Worm (Caenorhabditis elegans) whole organism, midembryonic: Measurements from ENCODE around the gene C17H11.4.

Experiments used
- T22C8.4 ChIP-seq: fragments of 200-800 bp; sonication (Bioruptor generic); IDR thresholded peaks from 2 replicates; pipeline ENCODE4 v1.3.6; 2022; ENCODE audit warnings: missing genetic modification characterization, missing compliant biosample characterization
- cog-1 ChIP-seq: sonication (generic microtip); optimal IDR thresholded peaks from 2 replicates; lab custom pipeline; 2016; ENCODE audit warnings: missing genetic modification characterization, missing compliant biosample characterization
- flt-1 ChIP-seq: fragments of 200-800 bp; sonication (Bioruptor generic); IDR thresholded peaks from 2 replicates; pipeline ENCODE4 v1.3.6; 2022; ENCODE audit warnings: missing genetic modification characterization, missing compliant biosample characterization
- klf-2 ChIP-seq: fragments of 200-800 bp; sonication (Bioruptor generic); conservative IDR thresholded peaks from 2 replicates; pipeline ENCODE4 v1.3.6; 2022; ENCODE audit warnings: missing genetic modification reagents, missing genetic modification characterization, missing compliant biosample characterization
- med-1 ChIP-seq: sonication (generic microtip); optimal IDR thresholded peaks from 2 replicates; lab custom pipeline; 2017; ENCODE audit warnings: missing genetic modification characterization, mild to moderate bottlenecking, missing compliant biosample characterization, antibody characterized with exemption, missing genetic modification reagents; ENCODE audit not compliant: insufficient read depth
- ref-1 ChIP-seq: fragments of 200-800 bp; sonication (Bioruptor generic); conservative IDR thresholded peaks from 2 replicates; pipeline ENCODE4 v1.3.6; 2022; ENCODE audit warnings: missing genetic modification reagents, missing genetic modification characterization, missing compliant biosample characterization
- tab-1 ChIP-seq: fragments of 200-800 bp; sonication (Bioruptor generic); IDR thresholded peaks from 2 replicates; pipeline ENCODE4 v1.3.6; 2022; ENCODE audit warnings: missing genetic modification characterization, missing compliant biosample characterization
- ztf-23 ChIP-seq: fragments of 200-800 bp; sonication (Bioruptor generic); IDR thresholded peaks from 2 replicates; pipeline ENCODE4 v1.3.6; 2022; ENCODE audit warnings: missing genetic modification reagents, missing genetic modification characterization, missing compliant biosample characterization
- ztf-29 ChIP-seq: fragments of 200-800 bp; sonication (Bioruptor generic); IDR thresholded peaks from 2 replicates; pipeline ENCODE4 v1.3.6; 2022; ENCODE audit warnings: missing genetic modification reagents, missing genetic modification characterization, missing compliant biosample characterization

The C17H11.4 gene

DNA sequence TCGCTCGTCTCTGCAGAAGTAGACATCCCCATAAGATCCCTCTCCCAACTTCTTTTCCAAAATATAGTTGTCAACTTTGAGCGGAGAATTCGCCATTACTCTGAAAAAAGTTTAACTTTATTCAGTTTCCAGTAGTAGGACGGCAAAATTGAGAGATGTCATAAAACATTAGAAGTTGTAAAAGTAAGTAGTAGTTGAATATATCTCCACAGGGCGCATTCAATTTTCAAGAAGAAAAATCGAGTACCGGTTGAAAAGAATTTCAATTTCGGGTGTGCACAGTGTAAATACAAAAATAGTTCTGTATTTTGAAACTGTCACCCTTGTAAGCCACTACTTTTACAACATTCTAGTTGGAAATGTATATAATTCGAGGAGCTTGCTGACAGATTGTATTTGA, 30.8 kb downstream of the C17H11.4 start, which contains the start of gene F22F1.2:
Gene F22F1.2 (minus strand): TSS at position 101 of the 400 bp plus-strand sequence.
- TF ChIP-seq tab-1 = no peak
- no peak for TF ChIP-seq flt-1 (GFP tag; lab: Robert Waterston, UW)
- no peak for TF ChIP-seq med-1 (GFP tag; lab: Kevin White, UChicago)
- TF ChIP-seq ref-1 (GFP tag; lab: Robert Waterston, UW) = no peak
- no peak for TF ChIP-seq ztf-29 (GFP tag; lab: Robert Waterston, UW)
- no peak for TF ChIP-seq klf-2 (GFP tag; lab: Robert Waterston, UW)
- no peak for TF ChIP-seq T22C8.4 (GFP tag; lab: Robert Waterston, UW)
- TF ChIP-seq ztf-23 (GFP tag; lab: Robert Waterston, UW) = no peak
- no peak for TF ChIP-seq cog-1 (tag; lab: Kevin White, UChicago)

DNA sequence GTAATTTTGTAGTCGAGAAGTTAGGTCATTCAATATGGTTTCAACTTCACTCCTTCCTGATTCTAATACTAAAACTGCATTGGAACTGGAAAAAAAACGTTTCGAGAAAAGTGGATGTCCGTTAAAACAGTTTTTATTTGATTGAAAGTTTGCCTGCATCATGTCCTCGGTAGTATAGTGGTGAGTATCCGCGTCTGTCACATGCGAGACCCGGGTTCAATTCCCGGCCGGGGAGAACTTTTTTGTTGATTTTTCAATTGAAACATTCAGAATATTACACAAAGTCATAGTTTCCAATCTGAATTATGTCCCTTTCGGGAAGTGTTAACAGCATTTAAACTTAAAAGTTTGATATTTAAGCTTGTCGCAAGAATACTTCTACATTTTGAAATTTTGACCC, 32.4 kb downstream of the C17H11.4 start:
- TF ChIP-seq klf-2 (GFP tag; lab: Robert Waterston, UW) = no peak
- TF ChIP-seq cog-1 (tag; lab: Kevin White, UChicago) = no peak
- no peak for TF ChIP-seq flt-1 (GFP tag; lab: Robert Waterston, UW)
- no peak for TF ChIP-seq ztf-23 (GFP tag; lab: Robert Waterston, UW)
- no peak for TF ChIP-seq ztf-29 (GFP tag; lab: Robert Waterston, UW)
- no peak for TF ChIP-seq T22C8.4 (GFP tag; lab: Robert Waterston, UW)
- TF ChIP-seq ref-1 (GFP tag; lab: Robert Waterston, UW) = no peak
- no peak for TF ChIP-seq tab-1
- TF ChIP-seq med-1 (GFP tag; lab: Kevin White, UChicago) = no peak

DNA sequence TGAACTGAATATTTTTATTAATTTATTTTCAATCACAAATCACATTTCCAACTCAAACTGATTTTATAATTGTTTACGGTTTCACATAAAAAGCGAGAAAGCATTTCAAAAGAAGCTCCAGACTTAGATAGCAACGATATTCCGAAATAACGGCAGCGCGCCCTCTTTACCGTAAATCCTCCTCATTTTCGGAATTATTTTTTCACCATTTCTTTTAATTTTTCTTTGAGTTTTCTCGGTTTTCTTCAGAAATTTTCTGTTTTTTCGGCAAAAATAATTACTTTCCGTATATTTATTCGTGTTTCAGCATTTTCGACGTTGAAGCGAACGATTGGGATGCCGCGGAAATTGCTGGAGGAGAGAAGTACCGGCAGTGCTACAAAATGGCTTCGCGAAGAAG, 34.0 kb downstream of the C17H11.4 start, which contains the start of gene C02B8.1:
Gene C02B8.1 (plus strand): TSS at position 301 of the 400 bp plus-strand sequence.
- TF ChIP-seq klf-2 (GFP tag; lab: Robert Waterston, UW) = no peak
- no peak for TF ChIP-seq ref-1 (GFP tag; lab: Robert Waterston, UW)
- no peak for TF ChIP-seq T22C8.4 (GFP tag; lab: Robert Waterston, UW)
- no peak for TF ChIP-seq ztf-29 (GFP tag; lab: Robert Waterston, UW)
- TF ChIP-seq flt-1 (GFP tag; lab: Robert Waterston, UW) = no peak
- TF ChIP-seq ztf-23 (GFP tag; lab: Robert Waterston, UW) = no peak

DNA sequence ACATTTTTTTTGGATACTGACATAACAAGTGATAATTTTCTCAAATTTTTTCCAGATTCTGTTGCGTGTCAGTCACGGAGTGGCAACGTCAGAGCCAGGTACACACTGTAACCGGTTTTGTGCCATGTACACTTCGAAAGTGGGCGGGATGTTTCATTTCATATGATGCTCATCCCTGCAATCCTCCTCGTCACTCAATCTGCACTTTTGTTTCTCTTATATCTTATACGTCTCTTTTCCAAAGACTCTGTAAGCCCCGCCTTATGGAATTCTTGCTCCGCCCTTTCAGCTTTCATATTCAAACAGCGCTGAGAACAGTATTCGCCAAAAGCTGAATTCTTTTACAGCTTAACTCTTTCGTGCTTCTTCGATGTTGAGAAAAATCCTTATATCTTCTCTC, 42.3 kb downstream of the C17H11.4 start, which contains the start of gene C02B8.3:
Gene C02B8.3 (plus strand): TSS at position 301 of the 400 bp plus-strand sequence.
- no peak for TF ChIP-seq T22C8.4 (GFP tag; lab: Robert Waterston, UW)
- no peak for TF ChIP-seq ztf-29 (GFP tag; lab: Robert Waterston, UW)
- no peak for TF ChIP-seq med-1 (GFP tag; lab: Kevin White, UChicago)
- no peak for TF ChIP-seq cog-1 (tag; lab: Kevin White, UChicago)
- TF ChIP-seq tab-1 = no peak
- no peak for TF ChIP-seq flt-1 (GFP tag; lab: Robert Waterston, UW)
- TF ChIP-seq ztf-23 (GFP tag; lab: Robert Waterston, UW) = no peak
- TF ChIP-seq klf-2 (GFP tag; lab: Robert Waterston, UW) = no peak
- no peak for TF ChIP-seq ref-1 (GFP tag; lab: Robert Waterston, UW)

DNA sequence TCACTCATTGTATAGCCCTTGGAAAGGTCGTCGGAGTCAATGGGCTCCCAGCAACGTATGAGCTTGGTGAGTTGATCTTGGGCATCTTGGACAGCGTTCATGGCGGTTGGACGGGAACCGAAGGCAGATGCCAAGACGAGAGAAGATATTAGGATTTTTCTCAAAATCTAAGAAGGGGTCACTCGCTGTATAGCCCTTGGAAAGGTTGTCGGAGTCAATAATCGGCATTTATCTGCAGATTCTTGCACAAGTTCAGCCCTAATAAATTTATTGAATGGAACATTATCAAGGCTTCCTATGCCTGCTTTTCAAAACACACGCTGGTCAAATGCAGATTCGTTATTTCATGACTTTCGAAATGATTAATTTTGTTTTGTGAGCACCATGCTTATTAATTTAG, 43.7 kb downstream of the C17H11.4 start, which contains the start of gene C02B8.7:
Gene C02B8.7 (minus strand): TSS at position 101 of the 400 bp plus-strand sequence.
- TF ChIP-seq ztf-29 (GFP tag; lab: Robert Waterston, UW) (no peak), flt-1 (GFP tag; lab: Robert Waterston, UW) (no peak), ztf-23 (GFP tag; lab: Robert Waterston, UW) (no peak), ref-1 (GFP tag; lab: Robert Waterston, UW) (no peak), klf-2 (GFP tag; lab: Robert Waterston, UW) (no peak), tab-1 (no peak)

DNA sequence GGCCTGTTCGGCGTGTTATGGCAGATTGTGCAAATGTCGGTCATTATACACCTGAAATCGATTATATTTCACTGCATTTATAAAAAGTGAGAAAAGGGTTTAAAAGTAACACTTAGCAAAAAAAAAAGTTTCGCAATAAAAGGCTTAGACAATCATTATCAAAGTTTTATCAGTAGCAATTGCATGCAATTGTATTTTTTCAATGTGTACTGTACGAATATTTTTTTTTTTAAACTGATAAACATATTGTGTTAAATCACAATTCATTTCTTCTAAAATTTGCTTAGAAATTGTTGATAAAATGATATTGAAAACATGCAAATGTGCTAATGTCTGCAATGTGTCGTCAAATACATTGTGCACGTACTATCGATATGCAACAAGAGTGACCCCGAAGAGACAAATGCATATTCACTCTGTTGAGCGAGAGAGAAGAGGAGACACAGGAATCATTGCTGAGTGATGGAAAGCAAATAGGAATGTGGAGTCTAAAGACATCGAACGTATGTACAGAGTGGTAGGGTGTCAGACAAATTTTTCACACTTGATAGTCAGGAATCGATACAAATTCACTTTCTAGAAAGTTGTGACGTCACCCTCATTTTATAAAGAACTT, 45.1 kb downstream of the C17H11.4 start, which contains the start of gene C02B8.6:
Gene C02B8.6 (minus strand): TSS at position 51 of the 616 bp plus-strand sequence.
- TF ChIP-seq ref-1 (GFP tag; lab: Robert Waterston, UW) (no peak), cog-1 (tag; lab: Kevin White, UChicago) (peak; percentile 47), ztf-23 (GFP tag; lab: Robert Waterston, UW) (no peak), med-1 (GFP tag; lab: Kevin White, UChicago) (no peak), tab-1 (no peak), klf-2 (GFP tag; lab: Robert Waterston, UW) (no peak), T22C8.4 (GFP tag; lab: Robert Waterston, UW) (no peak), flt-1 (GFP tag; lab: Robert Waterston, UW) (no peak), ztf-29 (GFP tag; lab: Robert Waterston, UW) (no peak)
